Fruit fly (Drosophila melanogaster): ENCODE data around the gene CG42557.

dm6 chr3R:29933007-29933464 is at the start of gene CG42557, which contains the start of the genes Cog7 and CG42558:
- TF ChIP-seq pan (optimal IDR thresholded peaks at IDR 0.05): no peak
- TF ChIP-seq Dll (optimal IDR thresholded peaks at IDR 0.05): no peak
